Worm (Caenorhabditis elegans): ENCODE data around the gene F43C11.16.

F43C11.16 gene

DNA sequence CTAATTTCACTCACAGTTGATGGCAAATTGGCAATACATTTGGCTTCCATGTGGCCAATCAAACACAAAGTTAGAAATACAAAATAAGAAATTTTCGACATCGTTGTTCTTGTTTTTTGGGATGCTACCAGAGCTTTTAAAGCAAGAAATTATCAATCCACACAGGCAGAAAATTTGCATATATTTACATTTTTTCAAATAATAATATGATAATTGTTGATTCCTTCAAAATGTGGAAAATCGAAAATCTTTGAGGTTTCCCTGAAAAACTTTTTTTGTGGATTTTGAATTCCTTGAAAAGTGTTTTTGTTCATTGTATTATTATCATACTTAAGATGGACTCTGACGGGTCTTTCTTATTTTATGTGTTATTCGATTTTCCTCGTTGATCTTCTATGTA is 31.0 kb upstream of the F43C11.16 start, which contains the start of gene F16G10.10:
F16G10.10 (minus strand) TSS at position 101 of the 400 bp plus-strand sequence.
- TF ChIP-seq blmp-1 (tag; optimal IDR thresholded peaks at IDR 0.05) (no peak), snpc-4 (tag; optimal IDR thresholded peaks at IDR 0.05) (no peak), F16B12.6 (tag; optimal IDR thresholded peaks at IDR 0.05) (no peak), egl-13 (tag; optimal IDR thresholded peaks at IDR 0.05) (no peak), ama-1 (optimal IDR thresholded peaks at IDR 0.05) (no peak), mef-2 (tag; optimal IDR thresholded peaks at IDR 0.05) (no peak), xbp-1 (tag; optimal IDR thresholded peaks at IDR 0.05) (no peak), lin-35 (GFP tag; optimal IDR thresholded peaks at IDR 0.05) (no peak), lin-15B (tag; optimal IDR thresholded peaks at IDR 0.05) (no peak), nhr-90 (tag; optimal IDR thresholded peaks at IDR 0.05; ENCODE audit: poor library complexity) (no peak), nhr-28 (tag; optimal IDR thresholded peaks at IDR 0.05) (no peak)

- TF ChIP-seq ceh-88 (GFP tag; IDR thresholded peaks at IDR 0.05) (no peak), hlh-17 (GFP tag; optimal IDR thresholded peaks at IDR 0.05; ENCODE audit: borderline replicate concordance) (no peak), xbp-1 (tag; optimal IDR thresholded peaks at IDR 0.05) (no peak), elt-2 (tag; optimal IDR thresholded peaks at IDR 0.05) (no peak), elt-3 (tag; optimal IDR thresholded peaks at IDR 0.05) (no peak)
Observed at ce11 chrII:2385495-2385894, 25.6 kb upstream of the F43C11.16 start, which contains the start of gene F16G10.9. Gene F16G10.9, minus strand, starts transcription at chrII:2385595.

DNA sequence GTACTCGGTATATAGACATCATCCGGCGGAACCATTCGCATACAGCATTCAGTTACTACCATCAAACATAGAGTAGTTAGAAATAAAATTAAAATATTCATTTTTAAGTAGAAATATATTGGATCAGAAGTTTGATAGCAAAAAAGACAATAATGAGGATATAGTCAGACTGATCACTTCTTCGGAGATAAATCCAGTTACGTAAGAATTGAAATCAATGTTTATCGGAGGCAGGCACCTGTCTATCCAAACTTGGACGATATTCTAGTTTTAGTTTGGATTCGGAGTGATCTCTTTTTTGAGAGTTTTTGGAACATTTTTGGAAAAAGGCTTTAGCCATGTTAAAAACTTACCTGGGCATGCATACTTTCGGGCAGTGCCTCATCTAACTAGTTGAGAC is 23.5 kb upstream of the F43C11.16 start, which contains the start of gene F16G10.8:
F16G10.8 (minus strand) TSS at position 101 of the 400 bp plus-strand sequence.
- TF ChIP-seq pqm-1 (tag; optimal IDR thresholded peaks at IDR 0.05) = no peak

ce11 chrII:2380174-2380573 is 20.3 kb upstream of the F43C11.16 start, which contains the start of gene F16G10.7:
Gene F16G10.7, minus strand, starts transcription at chrII:2380274.
- TF ChIP-seq blmp-1 (tag; optimal IDR thresholded peaks at IDR 0.05) (no peak), elt-2 (tag; optimal IDR thresholded peaks at IDR 0.05) (no peak), nhr-11 (tag; optimal IDR thresholded peaks at IDR 0.05) (no peak), nhr-28 (tag; optimal IDR thresholded peaks at IDR 0.05) (no peak), irx-1 (tag; optimal IDR thresholded peaks at IDR 0.05) (no peak), ceh-8 (GFP tag; optimal IDR thresholded peaks at IDR 0.05) (no peak), nhr-12 (tag; optimal IDR thresholded peaks at IDR 0.05) (no peak), elt-3 (tag; optimal IDR thresholded peaks at IDR 0.05) (no peak), egl-27 (tag; optimal IDR thresholded peaks at IDR 0.05) (no peak), lin-15B (tag; optimal IDR thresholded peaks at IDR 0.05) (no peak), pag-3 (tag; optimal IDR thresholded peaks at IDR 0.05; ENCODE audit: borderline replicate concordance, insufficient read depth) (no peak), nhr-47 (tag; optimal IDR thresholded peaks at IDR 0.05) (no peak), nhr-84 (tag; optimal IDR thresholded peaks at IDR 0.05) (no peak), zag-1 (tag; optimal IDR thresholded peaks at IDR 0.05) (no peak), sox-4 (tag; optimal IDR thresholded peaks at IDR 0.05) (no peak), sptf-1 (tag; optimal IDR thresholded peaks at IDR 0.05) (no peak), mab-9 (GFP tag; IDR thresholded peaks at IDR 0.05) (no peak)

ce11 chrII:2379673-2380072 is 19.8 kb upstream of the F43C11.16 start:
- no peak for TF ChIP-seq lin-14 (GFP tag; optimal IDR thresholded peaks at IDR 0.05)
- no peak for TF ChIP-seq elt-3 (tag; optimal IDR thresholded peaks at IDR 0.05)
- TF ChIP-seq dsc-1 (tag; optimal IDR thresholded peaks at IDR 0.05) = no peak
- no peak for TF ChIP-seq hpl-2 (GFP tag; optimal IDR thresholded peaks at IDR 0.05)
- no peak for TF ChIP-seq nhr-19 (GFP tag; conservative IDR thresholded peaks at IDR 0.05)

DNA sequence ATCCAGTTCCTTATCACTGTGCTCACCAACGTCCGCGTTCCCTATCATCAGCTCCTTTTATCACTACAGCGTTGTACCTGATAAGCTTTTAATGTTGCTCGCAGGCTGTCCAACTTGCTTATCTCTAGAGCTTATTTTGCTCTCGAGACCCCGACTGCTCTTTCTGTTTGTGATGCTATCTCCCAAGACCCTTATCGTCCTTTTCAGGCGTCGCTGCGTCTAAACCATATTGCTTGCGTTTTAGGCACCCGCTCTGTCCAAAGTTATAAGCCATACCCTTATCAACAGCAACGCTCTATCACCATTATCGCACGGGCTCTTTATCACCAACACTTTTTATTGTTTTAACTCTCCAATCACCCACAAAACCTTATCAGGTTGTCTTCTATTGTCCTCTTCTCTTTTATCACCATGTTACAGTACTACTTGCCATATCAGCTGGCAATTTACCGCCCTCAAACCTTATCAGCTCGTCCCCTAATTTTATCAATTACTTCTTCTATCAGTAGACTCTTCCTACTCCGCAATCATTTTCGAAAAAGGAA is 18.7 kb upstream of the F43C11.16 start:
- TF ChIP-seq elt-2 (tag; optimal IDR thresholded peaks at IDR 0.05) (peak; percentile 100), lin-14 (GFP tag; optimal IDR thresholded peaks at IDR 0.05) (peak; percentile 33), unc-30 (tag; optimal IDR thresholded peaks at IDR 0.05) (no peak), lir-3 (tag; optimal IDR thresholded peaks at IDR 0.05; ENCODE audit: poor library complexity) (no peak), tlp-1 (tag; optimal IDR thresholded peaks at IDR 0.05) (peak; percentile 60), mdl-1 (tag; optimal IDR thresholded peaks at IDR 0.05) (peak in 1 of 2 experiments; percentile 8), ceh-82 (tag; optimal IDR thresholded peaks at IDR 0.05) (no peak), hpl-2 (GFP tag; optimal IDR thresholded peaks at IDR 0.05) (peak; percentile 34), efl-1 (optimal IDR thresholded peaks at IDR 0.05) (no peak), efl-1 (GFP tag; optimal IDR thresholded peaks at IDR 0.05 in 1 of 2) (peak in 1 of 2 experiments; percentile 80), ceh-63 (GFP tag; optimal IDR thresholded peaks at IDR 0.05) (no peak), lsy-2 (tag; optimal IDR thresholded peaks at IDR 0.05) (peak; percentile 46 to 85), nhr-237 (tag; optimal IDR thresholded peaks at IDR 0.05) (no peak), F16B12.6 (tag; optimal IDR thresholded peaks at IDR 0.05) (no peak), pqm-1 (tag; optimal IDR thresholded peaks at IDR 0.05) (peak; percentile 96), C04F5.9 (tag; optimal IDR thresholded peaks at IDR 0.05) (no peak)
